Fruit fly (Drosophila melanogaster) S2 (cell line): ENCODE results near the gene Pex12.

Experiments used
- CG8478 ChIP-seq: fragments of >200 bp; optimal IDR thresholded peaks from 2 replicates; lab custom pipeline; 2018
- CTCF ChIP-seq, 2 experiments: fragments of >200 bp; optimal IDR thresholded peaks; 2 replicates each; lab custom pipeline; 2018

- no peak for TF ChIP-seq CG8478
- TF ChIP-seq CTCF (optimal IDR thresholded peaks at IDR 0.05; lab: Kevin White, UChicago): no peak
Observed at dm6 chr2L:846167-846868, 30.5 kb downstream of the Pex12 start.
